Worm (Caenorhabditis elegans) whole organism, L4/young adult: ENCODE data around the gene M02D8.7.

Source experiments
- W03F9.2 ChIP-seq: fragments of 150-350 bp; optimal IDR thresholded peaks from 2 replicates; lab custom pipeline; 2014; ENCODE audit warnings: missing biosample characterization, missing genetic modification characterization
- him-1 ChIP-seq: sonication (generic microtip); optimal IDR thresholded peaks from 2 replicates; lab custom pipeline; 2016; ENCODE audit warnings: missing genotype, missing genetic modification reagents, missing genetic modification characterization, missing compliant biosample characterization

DNA sequence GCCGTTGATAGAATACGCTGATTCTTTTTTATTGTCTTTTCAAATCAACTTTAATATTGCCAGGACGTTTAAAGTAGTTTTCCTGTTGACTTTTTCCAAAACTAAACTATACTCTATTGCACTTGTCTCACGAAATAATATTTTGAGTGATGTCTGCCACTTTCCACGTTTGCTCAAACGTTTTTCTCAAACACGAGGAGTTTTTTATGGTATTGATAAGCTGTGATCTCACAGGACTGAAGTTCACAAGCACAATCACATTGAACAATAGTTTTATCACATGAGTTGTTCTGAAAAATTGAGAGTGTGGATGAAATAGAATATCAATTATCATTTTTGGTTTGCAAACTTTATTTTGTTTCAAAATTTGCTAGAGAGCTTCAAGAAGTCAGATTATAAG lies 22.9 kb downstream of the M02D8.7 start:
- no peak for TF ChIP-seq him-1 (tag; lab: Kevin White, UChicago)
- no peak for TF ChIP-seq W03F9.2
